Worm (Caenorhabditis elegans) whole organism, L4 larva: ENCODE data around the gene txt-13.

Source experiments
- D1046.2 ChIP-seq: fragments of 200-800 bp; sonication (Bioruptor generic); IDR thresholded peaks from 2 replicates; pipeline ENCODE4 v1.3.6; 2022; ENCODE audit warnings: missing genetic modification characterization, missing compliant biosample characterization
- F26F4.8 ChIP-seq: fragments of 200-800 bp; sonication (Bioruptor generic); conservative IDR thresholded peaks from 2 replicates; pipeline ENCODE4 v1.3.6; 2022; ENCODE audit warnings: missing genetic modification characterization, missing compliant biosample characterization
- Y48G9A.11 ChIP-seq: fragments of 200-800 bp; sonication (Bioruptor generic); IDR thresholded peaks from 2 replicates; pipeline ENCODE4 v1.3.6; 2022; ENCODE audit warnings: missing genetic modification reagents, missing genetic modification characterization, missing compliant biosample characterization
- Y5F2A.4 ChIP-seq: fragments of 200-800 bp; sonication (Bioruptor generic); optimal IDR thresholded peaks from 2 replicates; lab custom pipeline; 2018; ENCODE audit warnings: mild to moderate bottlenecking, missing genetic modification characterization, missing compliant biosample characterization
- ZK546.5 ChIP-seq, 2 experiments: sonication (generic microtip); optimal IDR thresholded peaks; 2 replicates each; lab custom pipeline; 2017; ENCODE audit warnings: missing biosample characterization in 2 of 2, missing genetic modification characterization in 2 of 2
- aha-1 ChIP-seq: fragments of 150-350 bp; peaks from one replicate; lab custom pipeline; 2014; ENCODE audit warnings: missing biosample characterization, missing genetic modification characterization
- aly-2 ChIP-seq: sonication (generic microtip); optimal IDR thresholded peaks from 2 replicates; lab custom pipeline; 2018; ENCODE audit warnings: missing biosample characterization, missing genetic modification characterization
- ama-1 ChIP-seq: fragments of 150-350 bp; optimal IDR thresholded peaks from 2 replicates; lab custom pipeline; 2014; ENCODE audit warnings: inconsistent platforms, mixed read lengths
- arid-1 ChIP-seq: fragments of 200-800 bp; sonication (Bioruptor generic); conservative IDR thresholded peaks from 2 replicates; pipeline ENCODE4 v1.3.6; 2022; ENCODE audit warnings: missing genetic modification reagents, missing genetic modification characterization, missing compliant biosample characterization
- ceh-28 ChIP-seq: fragments of 150-350 bp; optimal IDR thresholded peaks from 2 replicates; lab custom pipeline; 2014; ENCODE audit warnings: missing biosample characterization, missing genetic modification reagents, missing genetic modification characterization
- ceh-44 ChIP-seq: fragments of 200-800 bp; sonication (Bioruptor generic); IDR thresholded peaks from 2 replicates; pipeline ENCODE4 v1.3.6; 2022; ENCODE audit warnings: missing genetic modification reagents, missing genetic modification characterization, missing compliant biosample characterization
- ceh-62 ChIP-seq: sonication (generic microtip); optimal IDR thresholded peaks from 2 replicates; lab custom pipeline; 2017; ENCODE audit warnings: missing biosample characterization, missing genetic modification characterization
- ces-1 ChIP-seq: fragments of 150-350 bp; sonication (generic microtip); optimal IDR thresholded peaks from 4 replicates; lab custom pipeline; 2014; ENCODE audit warnings: missing biosample characterization, missing genetic modification reagents, missing genetic modification characterization
- cey-2 ChIP-seq: sonication (generic microtip); optimal IDR thresholded peaks from 3 replicates; lab custom pipeline; 2017; ENCODE audit warnings: missing genetic modification characterization, mild to moderate bottlenecking, missing compliant biosample characterization, antibody characterized with exemption, borderline replicate concordance; ENCODE audit not compliant: insufficient read depth
- daf-8 ChIP-seq: fragments of 200-800 bp; sonication (Bioruptor generic); IDR thresholded peaks from 2 replicates; pipeline ENCODE4 v1.3.6; 2022; ENCODE audit warnings: missing genetic modification characterization, missing compliant biosample characterization
- dmd-8 ChIP-seq: fragments of 200-800 bp; sonication (Bioruptor generic); IDR thresholded peaks from 2 replicates; pipeline ENCODE4 v1.3.6; 2022; ENCODE audit warnings: missing genetic modification characterization, missing compliant biosample characterization
- dmd-9 ChIP-seq: fragments of 200-800 bp; sonication (Bioruptor generic); IDR thresholded peaks from 2 replicates; pipeline ENCODE4 v1.3.6; 2022; ENCODE audit warnings: missing genetic modification reagents, missing genetic modification characterization, missing compliant biosample characterization
- egl-27 ChIP-seq: sonication (generic microtip); optimal IDR thresholded peaks from 3 replicates; lab custom pipeline; 2017; ENCODE audit warnings: missing biosample characterization, missing genetic modification reagents, missing genetic modification characterization
- fkh-10 ChIP-seq: fragments of 150-350 bp; optimal IDR thresholded peaks from 2 replicates; lab custom pipeline; 2014; ENCODE audit warnings: missing biosample characterization, missing genetic modification reagents, missing genetic modification characterization
- hlh-11 ChIP-seq: fragments of 200-800 bp; sonication (Bioruptor generic); optimal IDR thresholded peaks from 2 replicates; lab custom pipeline; 2018; ENCODE audit warnings: mild to moderate bottlenecking, missing genetic modification characterization, missing compliant biosample characterization
- lim-7 ChIP-seq: fragments of 200-800 bp; sonication (Bioruptor generic); IDR thresholded peaks from 2 replicates; pipeline ENCODE4 v1.3.6; 2022; ENCODE audit warnings: missing genetic modification characterization, missing compliant biosample characterization
- lin-1 ChIP-seq: fragments of 200-800 bp; sonication (Bioruptor generic); IDR thresholded peaks from 2 replicates; pipeline ENCODE4 v1.3.6; 2022; ENCODE audit warnings: missing genetic modification reagents, missing genetic modification characterization, missing compliant biosample characterization
- lin-13 ChIP-seq: fragments of 150-350 bp; optimal IDR thresholded peaks from 2 replicates; lab custom pipeline; 2014; ENCODE audit warnings: missing biosample characterization, missing genetic modification reagents, missing genetic modification characterization
- lin-29 ChIP-seq: fragments of 200-800 bp; sonication (Bioruptor generic); IDR thresholded peaks from 2 replicates; pipeline ENCODE4 v1.3.6; 2022; ENCODE audit warnings: missing genetic modification reagents, missing genetic modification characterization, missing compliant biosample characterization
- lin-38 ChIP-seq: fragments of 200-800 bp; sonication (Bioruptor generic); IDR thresholded peaks from 2 replicates; pipeline ENCODE4 v1.3.6; 2022; ENCODE audit warnings: missing genetic modification reagents, missing genetic modification characterization, missing compliant biosample characterization
- lsy-2 ChIP-seq, 2 experiments: fragments of 150-350 bp in 1 of 2; sonication (generic microtip) in 1 of 2; optimal IDR thresholded peaks; 2 replicates each; lab custom pipeline; 2014 to 2017; ENCODE audit warnings: missing biosample characterization in 2 of 2, missing genetic modification characterization in 2 of 2
- madf-5 ChIP-seq, 2 experiments: fragments of 200-800 bp; sonication (Bioruptor generic); IDR thresholded peaks; 2 replicates each; pipeline ENCODE4 v1.3.6; 2022; ENCODE audit warnings: missing compliant biosample characterization in 2 of 2, missing genetic modification characterization in 2 of 2
- mdl-1 ChIP-seq, 2 experiments: fragments of 150-350 bp in 1 of 2; sonication (generic microtip) in 1 of 2; optimal IDR thresholded peaks; 2 replicates each; lab custom pipeline; 2014 to 2017; ENCODE audit warnings: missing biosample characterization in 2 of 2, missing genetic modification characterization in 2 of 2
- mep-1 ChIP-seq: fragments of 150-350 bp; sonication (generic microtip); optimal IDR thresholded peaks from 3 replicates; lab custom pipeline; 2014; ENCODE audit warnings: missing biosample characterization, missing genetic modification characterization
- mes-2 ChIP-seq: sonication (generic microtip); optimal IDR thresholded peaks from 2 replicates; lab custom pipeline; 2016; ENCODE audit warnings: missing genotype, mild to moderate bottlenecking, missing genetic modification characterization, missing compliant biosample characterization; ENCODE audit not compliant: poor library complexity, severe bottlenecking
- mxl-2 ChIP-seq: fragments of 200-800 bp; sonication (Bioruptor generic); conservative IDR thresholded peaks from 2 replicates; pipeline ENCODE4 v1.3.6; 2022; ENCODE audit warnings: missing genetic modification reagents, missing genetic modification characterization, missing compliant biosample characterization
- mxl-3 ChIP-seq: fragments of 200-800 bp; sonication (Bioruptor generic); optimal IDR thresholded peaks from 2 replicates; lab custom pipeline; 2018; ENCODE audit warnings: mild to moderate bottlenecking, missing genetic modification characterization, missing compliant biosample characterization
- nhr-111 ChIP-seq: fragments of 200-800 bp; sonication (Bioruptor generic); optimal IDR thresholded peaks from 2 replicates; lab custom pipeline; 2018; ENCODE audit warnings: mild to moderate bottlenecking, missing genetic modification characterization, missing compliant biosample characterization
- nhr-237 ChIP-seq: sonication (generic microtip); optimal IDR thresholded peaks from 2 replicates; lab custom pipeline; 2017; ENCODE audit warnings: missing biosample characterization, missing genetic modification characterization
- nhr-42 ChIP-seq: fragments of 200-800 bp; sonication (Bioruptor generic); IDR thresholded peaks from 2 replicates; pipeline ENCODE4 v1.3.6; 2022; ENCODE audit warnings: missing genetic modification characterization, missing compliant biosample characterization
- nhr-76 ChIP-seq: fragments of 150-350 bp; optimal IDR thresholded peaks from 2 replicates; lab custom pipeline; 2014; ENCODE audit warnings: missing biosample characterization, missing genetic modification characterization
- nhr-77 ChIP-seq: fragments of 150-350 bp; optimal IDR thresholded peaks from 2 replicates; lab custom pipeline; 2014; ENCODE audit warnings: missing biosample characterization, missing genetic modification characterization
- skn-1 ChIP-seq: fragments of 150-350 bp; optimal IDR thresholded peaks from 2 replicates; lab custom pipeline; 2014; ENCODE audit warnings: missing biosample characterization, missing genetic modification characterization
- spr-1 ChIP-seq: sonication (generic microtip); optimal IDR thresholded peaks from 2 replicates; lab custom pipeline; 2016; ENCODE audit warnings: mild to moderate bottlenecking, missing genetic modification characterization, missing compliant biosample characterization
- tag-97 ChIP-seq: fragments of 200-800 bp; sonication (Bioruptor generic); IDR thresholded peaks from 2 replicates; pipeline ENCODE4 v1.3.6; 2022; ENCODE audit warnings: missing genetic modification characterization, missing compliant biosample characterization
- tra-1 ChIP-seq: fragments of 200-800 bp; sonication (Bioruptor generic); IDR thresholded peaks from 2 replicates; pipeline ENCODE4 v1.3.6; 2022; ENCODE audit warnings: missing genetic modification reagents, missing genetic modification characterization, missing compliant biosample characterization
- unc-39 ChIP-seq: sonication (generic microtip); optimal IDR thresholded peaks from 2 replicates; lab custom pipeline; 2017; ENCODE audit warnings: missing biosample characterization, missing genetic modification characterization
- unc-62 ChIP-seq, 3 experiments: fragments of 150-350 bp in 1 of 3; sonication (generic microtip); optimal IDR thresholded peaks in 2 of 3; peaks in 1 of 3; 1 replicate in 1 of 3; 2 replicates in 2 of 3; lab custom pipeline; 2014 to 2017; ENCODE audit warnings: missing biosample characterization in 3 of 3, missing genetic modification characterization in 3 of 3, missing genetic modification reagents in 3 of 3, missing genotype in 1 of 3
- vab-7 ChIP-seq: fragments of 200-800 bp; sonication (Bioruptor generic); IDR thresholded peaks from 2 replicates; pipeline ENCODE4 v1.3.6; 2022; ENCODE audit warnings: missing genetic modification reagents, missing genetic modification characterization, missing compliant biosample characterization
- zfp-3 ChIP-seq: fragments of 200-800 bp; sonication (Bioruptor generic); conservative IDR thresholded peaks from 2 replicates; pipeline ENCODE4 v1.3.6; 2022; ENCODE audit warnings: missing genetic modification reagents, missing genetic modification characterization, missing compliant biosample characterization
- zip-11 ChIP-seq: fragments of 200-800 bp; sonication (Bioruptor generic); IDR thresholded peaks from 2 replicates; pipeline ENCODE4 v1.3.6; 2022; ENCODE audit warnings: missing genetic modification characterization, missing compliant biosample characterization

Gene txt-13

ce11 chrII:10541923-10542486 lies 28.4 kb upstream of the txt-13 start, which contains the start of gene pro-1 (continued):
- TF ChIP-seq nhr-77 (tag; lab: Kevin White, UChicago) (peak; percentile 72), tra-1 (GFP tag; lab: Robert Waterston, UW) (peak; percentile 65), nhr-42 (GFP tag; lab: Robert Waterston, UW) (peak; percentile 78), madf-5 (GFP tag; IDR thresholded peaks at IDR 0.05; lab: Robert Waterston, UW) (peak; percentile 45 to 73), lin-38 (GFP tag; lab: Robert Waterston, UW) (peak; percentile 84), tag-97 (GFP tag; lab: Robert Waterston, UW) (peak; percentile 72; the same call in 1 of the 2 replicates), hlh-11 (peak; percentile 76), unc-39 (tag; lab: Kevin White, UChicago) (no peak), spr-1 (tag; lab: Kevin White, UChicago) (no peak), F26F4.8 (no peak)

- no peak for TF ChIP-seq cey-2 (tag; lab: Kevin White, UChicago)
- TF ChIP-seq ama-1 (lab: Kevin White, UChicago): peak; percentile 90
- TF ChIP-seq dmd-9: peak; percentile 2; the same call in 1 of the 2 replicates
- no peak for TF ChIP-seq mxl-3 (GFP tag; lab: Kevin White, UChicago)
- no peak for TF ChIP-seq ceh-28 (tag; lab: Kevin White, UChicago)
- no peak for TF ChIP-seq ceh-62 (tag; lab: Kevin White, UChicago)
- peak; percentile 66; the same call in 1 of the 2 replicates for TF ChIP-seq arid-1 (GFP tag; lab: Robert Waterston, UW)
- TF ChIP-seq unc-62 (GFP tag; optimal IDR thresholded peaks at IDR 0.05 in 1 of 2; lab: Kevin White, UChicago): peak in 1 of 2 experiments; percentile 72
- no peak for TF ChIP-seq unc-62 (tag; optimal IDR thresholded peaks at IDR 0.05; lab: Kevin White, UChicago)
- no peak; the same call in none of the 2 replicates for TF ChIP-seq lin-1
- no peak for TF ChIP-seq nhr-237 (tag; lab: Kevin White, UChicago)
- no peak for TF ChIP-seq lin-13 (GFP tag; lab: Kevin White, UChicago)
- TF ChIP-seq mes-2 (tag; lab: Kevin White, UChicago): peak; percentile 21
- TF ChIP-seq dmd-8 (GFP tag; lab: Robert Waterston, UW): 0 out of 2 replicates have a peak, but pooled peaks have one; percentile 61
- peak; percentile 53 for TF ChIP-seq mep-1 (tag; lab: Kevin White, UChicago)
- TF ChIP-seq nhr-111 (GFP tag; lab: Kevin White, UChicago): no peak
- peak; percentile 57; the same call in 1 of the 2 replicates for TF ChIP-seq D1046.2 (GFP tag; lab: Robert Waterston, UW)
- no peak for TF ChIP-seq nhr-76 (tag; lab: Kevin White, UChicago)
- no peak for TF ChIP-seq egl-27
- TF ChIP-seq Y48G9A.11 (GFP tag; lab: Robert Waterston, UW): peak; percentile 22; the same call in 1 of the 2 replicates
- TF ChIP-seq daf-8 (GFP tag; lab: Robert Waterston, UW): no peak
- TF ChIP-seq madf-5 (GFP tag; IDR thresholded peaks at IDR 0.05; lab: Robert Waterston, UW): peak; percentile 3 to 47; a peak in 2 of 4 replicates
- 0 out of 2 replicates have a peak, but pooled peaks have one; percentile 6 for TF ChIP-seq F26F4.8
- TF ChIP-seq mxl-2 (GFP tag; lab: Robert Waterston, UW): no peak
- TF ChIP-seq aha-1 (tag; lab: Kevin White, UChicago): peak; percentile 88
- no peak for TF ChIP-seq Y5F2A.4 (GFP tag; lab: Kevin White, UChicago)
- no peak for TF ChIP-seq fkh-10 (GFP tag; lab: Kevin White, UChicago)
- TF ChIP-seq lsy-2 (tag; optimal IDR thresholded peaks at IDR 0.05; lab: Kevin White, UChicago): peak in 1 of 2 experiments; percentile 29
- TF ChIP-seq zip-11 (GFP tag; lab: Robert Waterston, UW): no peak; the same call in 1 of the 2 replicates
- no peak for TF ChIP-seq ZK546.5 (tag; optimal IDR thresholded peaks at IDR 0.05; lab: Kevin White, UChicago)
- peak; percentile 52 for TF ChIP-seq lin-29 (GFP tag; lab: Robert Waterston, UW)
- peak in 1 of 2 experiments; percentile 7 for TF ChIP-seq mdl-1 (tag; optimal IDR thresholded peaks at IDR 0.05; lab: Kevin White, UChicago)
- 0 out of 2 replicates have a peak, but pooled peaks have one; percentile 9 for TF ChIP-seq vab-7 (GFP tag; lab: Robert Waterston, UW)
- no peak for TF ChIP-seq ces-1 (GFP tag; lab: Kevin White, UChicago)
- no peak; the same call in 1 of the 2 replicates for TF ChIP-seq zfp-3 (GFP tag; lab: Robert Waterston, UW)
- no peak for TF ChIP-seq aly-2
- TF ChIP-seq lim-7 (GFP tag; lab: Robert Waterston, UW): peak; percentile 62; the same call in 1 of the 2 replicates
- no peak for TF ChIP-seq ceh-44 (GFP tag; lab: Robert Waterston, UW)
- TF ChIP-seq skn-1 (tag; lab: Kevin White, UChicago): no peak
Observed at ce11 chrII:10542654-10543456, 27.5 kb upstream of the txt-13 start.
